Worm (Caenorhabditis elegans) whole organism, L4 larva: ENCODE measurements around the gene clc-7.

Experiments
- D1046.2 ChIP-seq: fragments of 200-800 bp; sonication (Bioruptor generic); IDR thresholded peaks from 2 replicates; pipeline ENCODE4 v1.3.6; 2022; ENCODE audit warnings: missing genetic modification characterization, missing compliant biosample characterization
- F26F4.8 ChIP-seq: fragments of 200-800 bp; sonication (Bioruptor generic); conservative IDR thresholded peaks from 2 replicates; pipeline ENCODE4 v1.3.6; 2022; ENCODE audit warnings: missing genetic modification characterization, missing compliant biosample characterization
- F37D6.2 ChIP-seq: sonication (generic microtip); optimal IDR thresholded peaks from 2 replicates; lab custom pipeline; 2016; ENCODE audit warnings: mild to moderate bottlenecking, missing genetic modification characterization, missing compliant biosample characterization
- Y75B8A.6 ChIP-seq: fragments of 200-800 bp; sonication (Bioruptor generic); IDR thresholded peaks from 2 replicates; pipeline ENCODE4 v1.3.6; 2022; ENCODE audit warnings: missing genetic modification reagents, missing genetic modification characterization, missing compliant biosample characterization
- aha-1 ChIP-seq: fragments of 150-350 bp; peaks from one replicate; lab custom pipeline; 2014; ENCODE audit warnings: missing biosample characterization, missing genetic modification characterization
- ama-1 ChIP-seq: fragments of 150-350 bp; optimal IDR thresholded peaks from 2 replicates; lab custom pipeline; 2014; ENCODE audit warnings: inconsistent platforms, mixed read lengths
- attf-4 ChIP-seq: sonication (generic microtip); optimal IDR thresholded peaks from 3 replicates; lab custom pipeline; 2017; ENCODE audit warnings: missing biosample characterization, missing genetic modification characterization
- ceh-32 ChIP-seq: sonication (generic microtip); optimal IDR thresholded peaks from 2 replicates; lab custom pipeline; 2016; ENCODE audit warnings: mild to moderate bottlenecking, missing genetic modification characterization, missing compliant biosample characterization; ENCODE audit not compliant: poor library complexity
- ceh-44 ChIP-seq: fragments of 200-800 bp; sonication (Bioruptor generic); IDR thresholded peaks from 2 replicates; pipeline ENCODE4 v1.3.6; 2022; ENCODE audit warnings: missing genetic modification reagents, missing genetic modification characterization, missing compliant biosample characterization
- ceh-82 ChIP-seq: sonication (generic microtip); optimal IDR thresholded peaks from 2 replicates; lab custom pipeline; 2017; ENCODE audit warnings: missing biosample characterization, missing genetic modification characterization
- ctbp-1 ChIP-seq: fragments of 200-800 bp; sonication (Bioruptor generic); IDR thresholded peaks from 2 replicates; pipeline ENCODE4 v1.3.6; 2022; ENCODE audit warnings: missing genetic modification reagents, missing genetic modification characterization, missing compliant biosample characterization
- daf-12 ChIP-seq: fragments of 150-350 bp; optimal IDR thresholded peaks from 2 replicates; lab custom pipeline; 2014; ENCODE audit warnings: missing biosample characterization, missing genetic modification reagents, missing genetic modification characterization
- daf-16 ChIP-seq, 3 experiments: sonication (generic microtip); optimal IDR thresholded peaks; 2 replicates each; lab custom pipeline; 2016 to 2017; ENCODE audit warnings: missing genetic modification characterization in 3 of 3, missing genetic modification reagents in 3 of 3, mild to moderate bottlenecking in 2 of 3, missing compliant biosample characterization in 2 of 3, missing biosample characterization in 1 of 3, moderate library complexity in 1 of 3
- dmd-8 ChIP-seq: fragments of 200-800 bp; sonication (Bioruptor generic); IDR thresholded peaks from 2 replicates; pipeline ENCODE4 v1.3.6; 2022; ENCODE audit warnings: missing genetic modification characterization, missing compliant biosample characterization
- dpl-1 ChIP-seq: fragments of 150-350 bp; optimal IDR thresholded peaks from 2 replicates; lab custom pipeline; 2014; ENCODE audit warnings: missing biosample characterization, missing genetic modification reagents, missing genetic modification characterization
- dve-1 ChIP-seq: sonication (generic microtip); optimal IDR thresholded peaks from 2 replicates; lab custom pipeline; 2017; ENCODE audit warnings: antibody characterized with exemption, mild to moderate bottlenecking, missing genetic modification characterization, missing compliant biosample characterization; ENCODE audit not compliant: insufficient read depth
- egl-43 ChIP-seq: fragments of 200-800 bp; sonication (Bioruptor generic); IDR thresholded peaks from 2 replicates; pipeline ENCODE4 v1.3.6; 2022; ENCODE audit warnings: missing genetic modification reagents, missing genetic modification characterization, missing compliant biosample characterization
- gei-8 ChIP-seq: fragments of 200-800 bp; sonication (Bioruptor generic); optimal IDR thresholded peaks from 2 replicates; lab custom pipeline; 2018; ENCODE audit warnings: mild to moderate bottlenecking, missing genetic modification characterization, missing compliant biosample characterization
- hif-1 ChIP-seq, 2 experiments: sonication (generic microtip); optimal IDR thresholded peaks; 2 replicates each; lab custom pipeline; 2016 to 2017; ENCODE audit warnings: missing compliant biosample characterization in 2 of 2, missing genetic modification characterization in 2 of 2, missing genetic modification reagents in 2 of 2, missing genotype in 2 of 2, mild to moderate bottlenecking in 1 of 2
- hlh-11 ChIP-seq: fragments of 200-800 bp; sonication (Bioruptor generic); optimal IDR thresholded peaks from 2 replicates; lab custom pipeline; 2018; ENCODE audit warnings: mild to moderate bottlenecking, missing genetic modification characterization, missing compliant biosample characterization
- hmg-1.1 ChIP-seq: fragments of 200-800 bp; sonication (Bioruptor generic); IDR thresholded peaks from 2 replicates; pipeline ENCODE4 v1.3.6; 2022; ENCODE audit warnings: missing genetic modification reagents, missing genetic modification characterization, missing compliant biosample characterization
- lin-13 ChIP-seq: fragments of 150-350 bp; optimal IDR thresholded peaks from 2 replicates; lab custom pipeline; 2014; ENCODE audit warnings: missing biosample characterization, missing genetic modification reagents, missing genetic modification characterization
- lin-15B ChIP-seq: fragments of 150-350 bp; sonication (generic microtip); optimal IDR thresholded peaks from 3 replicates; lab custom pipeline; 2014; ENCODE audit warnings: missing biosample characterization, missing genetic modification characterization
- lir-3 ChIP-seq: sonication (generic microtip); optimal IDR thresholded peaks from 2 replicates; lab custom pipeline; 2016; ENCODE audit warnings: mild to moderate bottlenecking, missing genetic modification characterization, missing compliant biosample characterization
- lsy-2 ChIP-seq, 2 experiments: fragments of 150-350 bp in 1 of 2; sonication (generic microtip) in 1 of 2; optimal IDR thresholded peaks; 2 replicates each; lab custom pipeline; 2014 to 2017; ENCODE audit warnings: missing biosample characterization in 2 of 2, missing genetic modification characterization in 2 of 2
- mdl-1 ChIP-seq, 2 experiments: fragments of 150-350 bp in 1 of 2; sonication (generic microtip) in 1 of 2; optimal IDR thresholded peaks; 2 replicates each; lab custom pipeline; 2014 to 2017; ENCODE audit warnings: missing biosample characterization in 2 of 2, missing genetic modification characterization in 2 of 2
- mes-2 ChIP-seq: sonication (generic microtip); optimal IDR thresholded peaks from 2 replicates; lab custom pipeline; 2016; ENCODE audit warnings: missing genotype, mild to moderate bottlenecking, missing genetic modification characterization, missing compliant biosample characterization; ENCODE audit not compliant: poor library complexity, severe bottlenecking
- mxl-2 ChIP-seq: fragments of 200-800 bp; sonication (Bioruptor generic); conservative IDR thresholded peaks from 2 replicates; pipeline ENCODE4 v1.3.6; 2022; ENCODE audit warnings: missing genetic modification reagents, missing genetic modification characterization, missing compliant biosample characterization
- mxl-3 ChIP-seq: fragments of 200-800 bp; sonication (Bioruptor generic); optimal IDR thresholded peaks from 2 replicates; lab custom pipeline; 2018; ENCODE audit warnings: mild to moderate bottlenecking, missing genetic modification characterization, missing compliant biosample characterization
- nhr-10 ChIP-seq: fragments of 150-350 bp; optimal IDR thresholded peaks from 2 replicates; lab custom pipeline; 2014; ENCODE audit warnings: missing biosample characterization, missing genetic modification characterization
- nhr-102 ChIP-seq: sonication (generic microtip); optimal IDR thresholded peaks from 2 replicates; lab custom pipeline; 2016; ENCODE audit warnings: mild to moderate bottlenecking, missing genetic modification characterization, moderate library complexity, missing compliant biosample characterization
- nhr-111 ChIP-seq: fragments of 200-800 bp; sonication (Bioruptor generic); optimal IDR thresholded peaks from 2 replicates; lab custom pipeline; 2018; ENCODE audit warnings: mild to moderate bottlenecking, missing genetic modification characterization, missing compliant biosample characterization
- nhr-237 ChIP-seq: sonication (generic microtip); optimal IDR thresholded peaks from 2 replicates; lab custom pipeline; 2017; ENCODE audit warnings: missing biosample characterization, missing genetic modification characterization
- nhr-6 ChIP-seq: fragments of 150-350 bp; optimal IDR thresholded peaks from 2 replicates; lab custom pipeline; 2014; ENCODE audit warnings: missing biosample characterization, missing genetic modification characterization
- nhr-76 ChIP-seq: fragments of 150-350 bp; optimal IDR thresholded peaks from 2 replicates; lab custom pipeline; 2014; ENCODE audit warnings: missing biosample characterization, missing genetic modification characterization
- nhr-77 ChIP-seq: fragments of 150-350 bp; optimal IDR thresholded peaks from 2 replicates; lab custom pipeline; 2014; ENCODE audit warnings: missing biosample characterization, missing genetic modification characterization
- pha-4 ChIP-seq, 2 experiments: fragments of 150-350 bp in 1 of 2; fragments of 200-800 bp in 1 of 2; sonication (Bioruptor generic) in 1 of 2; IDR thresholded peaks in 1 of 2; optimal IDR thresholded peaks in 1 of 2; 2 replicates each; pipeline versions ENCODE4 v1.3.6 to Lab custom; 2014 to 2022; ENCODE audit warnings: missing genetic modification characterization in 2 of 2, missing genetic modification reagents in 2 of 2, missing biosample characterization in 1 of 2, missing compliant biosample characterization in 1 of 2
- php-3 ChIP-seq: fragments of 200-800 bp; sonication (Bioruptor generic); IDR thresholded peaks from 2 replicates; pipeline ENCODE4 v1.3.6; 2022; ENCODE audit warnings: missing genetic modification reagents, missing genetic modification characterization, missing compliant biosample characterization
- pqm-1 ChIP-seq: sonication (generic microtip); optimal IDR thresholded peaks from 2 replicates; lab custom pipeline; 2017; ENCODE audit warnings: missing biosample characterization, missing genetic modification characterization
- rbr-2 ChIP-seq: sonication (generic microtip); optimal IDR thresholded peaks from 2 replicates; lab custom pipeline; 2016; ENCODE audit warnings: missing genotype, missing genetic modification characterization, missing compliant biosample characterization
- sdz-12 ChIP-seq: fragments of 200-800 bp; sonication (Bioruptor generic); optimal IDR thresholded peaks from 2 replicates; lab custom pipeline; 2018; ENCODE audit warnings: mild to moderate bottlenecking, missing genetic modification characterization, missing compliant biosample characterization
- skn-1 ChIP-seq: fragments of 150-350 bp; optimal IDR thresholded peaks from 2 replicates; lab custom pipeline; 2014; ENCODE audit warnings: missing biosample characterization, missing genetic modification characterization
- snpc-4 ChIP-seq: fragments of 150-350 bp; optimal IDR thresholded peaks from 2 replicates; lab custom pipeline; 2014; ENCODE audit warnings: missing biosample characterization, missing genetic modification characterization
- tag-97 ChIP-seq: fragments of 200-800 bp; sonication (Bioruptor generic); IDR thresholded peaks from 2 replicates; pipeline ENCODE4 v1.3.6; 2022; ENCODE audit warnings: missing genetic modification characterization, missing compliant biosample characterization
- tra-1 ChIP-seq: fragments of 200-800 bp; sonication (Bioruptor generic); IDR thresholded peaks from 2 replicates; pipeline ENCODE4 v1.3.6; 2022; ENCODE audit warnings: missing genetic modification reagents, missing genetic modification characterization, missing compliant biosample characterization
- unc-130 ChIP-seq: sonication (generic microtip); optimal IDR thresholded peaks from 2 replicates; lab custom pipeline; 2016; ENCODE audit warnings: missing genetic modification reagents, missing genetic modification characterization, missing compliant biosample characterization
- unc-39 ChIP-seq: sonication (generic microtip); optimal IDR thresholded peaks from 2 replicates; lab custom pipeline; 2017; ENCODE audit warnings: missing biosample characterization, missing genetic modification characterization
- vab-7 ChIP-seq: fragments of 200-800 bp; sonication (Bioruptor generic); IDR thresholded peaks from 2 replicates; pipeline ENCODE4 v1.3.6; 2022; ENCODE audit warnings: missing genetic modification reagents, missing genetic modification characterization, missing compliant biosample characterization
- zip-11 ChIP-seq: fragments of 200-800 bp; sonication (Bioruptor generic); IDR thresholded peaks from 2 replicates; pipeline ENCODE4 v1.3.6; 2022; ENCODE audit warnings: missing genetic modification characterization, missing compliant biosample characterization
- ztf-7 ChIP-seq: fragments of 150-350 bp; optimal IDR thresholded peaks from 2 replicates; lab custom pipeline; 2014; ENCODE audit warnings: missing biosample characterization, missing genetic modification characterization

The clc-7 gene

DNA sequence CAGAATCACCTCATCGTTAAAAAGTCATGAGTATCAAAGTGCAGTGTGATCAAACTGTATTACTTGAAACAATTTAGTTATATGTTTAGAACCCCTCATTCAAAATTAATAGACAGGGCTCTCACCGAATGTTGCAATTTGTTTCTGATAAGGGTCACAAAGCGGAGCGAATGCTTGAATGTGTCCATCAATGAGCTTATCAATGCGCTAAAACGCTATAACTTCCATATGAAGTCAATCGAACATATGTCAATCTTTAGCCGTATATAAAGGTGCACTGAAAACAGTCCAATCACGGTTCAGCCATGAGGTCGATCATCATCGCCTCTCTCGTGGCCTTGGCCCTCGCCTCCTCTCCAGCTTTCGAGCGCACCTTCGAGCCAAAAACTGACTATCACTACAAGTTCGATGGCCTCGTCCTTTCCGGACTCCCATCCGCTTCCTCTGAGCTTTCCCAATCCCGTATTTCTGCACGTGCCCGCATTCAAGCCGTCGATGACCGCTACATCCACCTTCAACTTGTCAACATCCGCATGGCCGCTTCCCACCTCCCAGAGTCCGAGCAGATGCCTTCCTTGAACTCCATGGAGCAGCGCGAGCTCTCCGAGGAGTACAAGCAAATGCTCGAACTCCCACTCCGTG, 33.0 kb downstream of the clc-7 start, which contains the start of gene vit-2 (continued):
- no peak for TF ChIP-seq lin-13 (GFP tag; lab: Kevin White, UChicago)
- TF ChIP-seq daf-12 (tag; lab: Kevin White, UChicago), result no peak
- TF ChIP-seq ceh-32 (tag; lab: Kevin White, UChicago), result no peak
- no peak for TF ChIP-seq nhr-76 (tag; lab: Kevin White, UChicago)
- TF ChIP-seq mdl-1 (tag; optimal IDR thresholded peaks at IDR 0.05; lab: Kevin White, UChicago), result no peak
- no peak for TF ChIP-seq pqm-1 (tag; lab: Kevin White, UChicago)
- TF ChIP-seq dpl-1 (GFP tag; lab: Kevin White, UChicago), result no peak
- no peak for TF ChIP-seq ceh-44 (GFP tag; lab: Robert Waterston, UW)
- TF ChIP-seq Y75B8A.6 (GFP tag; lab: Robert Waterston, UW), result 0 out of 2 replicates have a peak, but pooled peaks have one; percentile 42
- no peak for TF ChIP-seq lin-15B (tag; lab: Kevin White, UChicago)
- peak; percentile 66 for TF ChIP-seq dve-1 (tag; lab: Kevin White, UChicago)
- no peak for TF ChIP-seq gei-8 (GFP tag; lab: Kevin White, UChicago)
- TF ChIP-seq attf-4 (tag; lab: Kevin White, UChicago), result no peak
- TF ChIP-seq unc-39 (tag; lab: Kevin White, UChicago), result no peak
- TF ChIP-seq tag-97 (GFP tag; lab: Robert Waterston, UW), result no peak
- no peak for TF ChIP-seq mes-2 (tag; lab: Kevin White, UChicago)
- TF ChIP-seq mxl-2, result peak; percentile 63; the same call in 1 of the 2 replicates
- TF ChIP-seq ctbp-1 (GFP tag; lab: Robert Waterston, UW), result no peak
- no peak for TF ChIP-seq vab-7 (GFP tag; lab: Robert Waterston, UW)
- TF ChIP-seq zip-11 (GFP tag; lab: Robert Waterston, UW), result no peak
- no peak for TF ChIP-seq mxl-3 (GFP tag; lab: Kevin White, UChicago)
- peak; percentile 36 for TF ChIP-seq hlh-11 (tag; lab: Kevin White, UChicago)
- TF ChIP-seq F26F4.8, result no peak
- no peak for TF ChIP-seq aha-1 (tag; lab: Kevin White, UChicago)
- no peak for TF ChIP-seq hif-1 (tag; optimal IDR thresholded peaks at IDR 0.05; lab: Kevin White, UChicago)
- TF ChIP-seq ztf-7 (tag; lab: Kevin White, UChicago), result no peak
- peak; percentile 66; the same call in 1 of the 2 replicates for TF ChIP-seq D1046.2 (GFP tag; lab: Robert Waterston, UW)
- TF ChIP-seq nhr-111 (GFP tag; lab: Kevin White, UChicago), result no peak
- no peak for TF ChIP-seq snpc-4 (tag; lab: Kevin White, UChicago)
- no peak for TF ChIP-seq dmd-8 (GFP tag; lab: Robert Waterston, UW)
- no peak for TF ChIP-seq nhr-237 (tag; lab: Kevin White, UChicago)
- TF ChIP-seq ama-1 (lab: Kevin White, UChicago), result no peak
- no peak for TF ChIP-seq nhr-10 (tag; lab: Kevin White, UChicago)
- TF ChIP-seq hmg-1.1 (GFP tag; lab: Robert Waterston, UW), result no peak
- no peak for TF ChIP-seq F37D6.2 (tag; lab: Kevin White, UChicago)
- TF ChIP-seq tra-1 (GFP tag; lab: Robert Waterston, UW), result peak; percentile 80
- no peak for TF ChIP-seq nhr-102 (tag; lab: Kevin White, UChicago)
- no peak for TF ChIP-seq sdz-12 (GFP tag; lab: Kevin White, UChicago)
- TF ChIP-seq unc-130, result no peak
- no peak for TF ChIP-seq rbr-2
- TF ChIP-seq lsy-2 (tag; optimal IDR thresholded peaks at IDR 0.05; lab: Kevin White, UChicago), result no peak
- 0 out of 2 replicates have a peak, but pooled peaks have one; percentile 26 for TF ChIP-seq egl-43 (GFP tag; lab: Robert Waterston, UW)
- TF ChIP-seq nhr-6 (tag; lab: Kevin White, UChicago), result no peak
- TF ChIP-seq nhr-77 (tag; lab: Kevin White, UChicago), result no peak
- TF ChIP-seq php-3, result peak; percentile 50; the same call in 1 of the 2 replicates
- TF ChIP-seq daf-16 (GFP tag; optimal IDR thresholded peaks at IDR 0.05; lab: Kevin White, UChicago), result peak in 1 of 2 experiments; percentile 57
- no peak for TF ChIP-seq daf-16 (tag; optimal IDR thresholded peaks at IDR 0.05; lab: Kevin White, UChicago)
- TF ChIP-seq skn-1 (tag; lab: Kevin White, UChicago), result no peak
- TF ChIP-seq ceh-82 (tag; lab: Kevin White, UChicago), result no peak
- TF ChIP-seq pha-4 (GFP tag; IDR thresholded peaks at IDR 0.05; lab: Robert Waterston, UW), result 0 out of 2 replicates have a peak, but pooled peaks have one; percentile 24
- TF ChIP-seq pha-4 (tag; optimal IDR thresholded peaks at IDR 0.05; lab: Kevin White, UChicago), result no peak
- TF ChIP-seq lir-3 (tag; lab: Kevin White, UChicago), result no peak
